Worm (Caenorhabditis elegans) whole organism, L3 larva: ENCODE results near the gene mcm-10.

Experiments
- fkh-10 ChIP-seq: sonication (generic microtip); optimal IDR thresholded peaks from 2 replicates; lab custom pipeline; 2017; ENCODE audit warnings: missing biosample characterization, missing genetic modification reagents, missing genetic modification characterization
- skn-1 ChIP-seq: fragments of 150-350 bp; optimal IDR thresholded peaks from 2 replicates; lab custom pipeline; 2014; ENCODE audit warnings: missing biosample characterization, missing genetic modification characterization
- unc-39 ChIP-seq: sonication (generic microtip); optimal IDR thresholded peaks from 4 replicates; lab custom pipeline; 2017; ENCODE audit warnings: missing biosample characterization, missing genetic modification characterization
- ztf-11 ChIP-seq: fragments of 150-350 bp; optimal IDR thresholded peaks from 2 replicates; lab custom pipeline; 2014; ENCODE audit warnings: missing biosample characterization, missing genetic modification characterization

DNA sequence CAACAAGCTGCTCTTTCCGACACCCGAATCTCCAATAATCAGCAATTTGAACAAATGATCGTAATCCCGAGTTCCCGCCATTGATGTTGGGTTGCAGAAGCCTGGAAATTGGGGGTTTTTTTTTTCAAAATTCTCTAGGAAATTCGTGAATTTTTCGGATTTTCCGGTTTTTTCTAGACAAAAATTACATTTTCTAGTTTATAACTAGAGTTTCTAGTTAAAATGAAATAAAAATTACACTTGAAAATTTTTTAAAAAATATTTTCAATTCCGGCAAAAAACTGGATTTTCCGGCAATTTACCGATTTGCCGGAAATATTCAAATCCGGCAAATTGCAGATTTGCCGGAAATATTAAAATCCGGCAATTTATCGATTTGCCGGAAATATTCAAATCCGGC is 5.9 kb upstream of the mcm-10 start, which contains the start of gene rab-35:
- TF ChIP-seq unc-39 (tag; lab: Kevin White, UChicago) (no peak), skn-1 (tag; lab: Kevin White, UChicago) (no peak), fkh-10 (GFP tag; lab: Kevin White, UChicago) (no peak), ztf-11 (tag; lab: Kevin White, UChicago) (no peak)
